Worm (Caenorhabditis elegans) whole organism, L4 larva: ENCODE results near the gene sto-6.

Experiments
- R02D3.7 ChIP-seq: fragments of 150-350 bp; sonication (generic microtip); optimal IDR thresholded peaks from 3 replicates; lab custom pipeline; 2014; ENCODE audit warnings: missing biosample characterization, missing genetic modification characterization
- Y5F2A.4 ChIP-seq: fragments of 200-800 bp; sonication (Bioruptor generic); optimal IDR thresholded peaks from 2 replicates; lab custom pipeline; 2018; ENCODE audit warnings: mild to moderate bottlenecking, missing genetic modification characterization, missing compliant biosample characterization
- Y75B8A.6 ChIP-seq: fragments of 200-800 bp; sonication (Bioruptor generic); IDR thresholded peaks from 2 replicates; pipeline ENCODE4 v1.3.6; 2022; ENCODE audit warnings: missing genetic modification reagents, missing genetic modification characterization, missing compliant biosample characterization
- aha-1 ChIP-seq: fragments of 150-350 bp; peaks from one replicate; lab custom pipeline; 2014; ENCODE audit warnings: missing biosample characterization, missing genetic modification characterization
- ctbp-1 ChIP-seq: fragments of 200-800 bp; sonication (Bioruptor generic); IDR thresholded peaks from 2 replicates; pipeline ENCODE4 v1.3.6; 2022; ENCODE audit warnings: missing genetic modification reagents, missing genetic modification characterization, missing compliant biosample characterization
- daf-16 ChIP-seq, 3 experiments: sonication (generic microtip); optimal IDR thresholded peaks; 2 replicates each; lab custom pipeline; 2016 to 2017; ENCODE audit warnings: missing genetic modification characterization in 3 of 3, missing genetic modification reagents in 3 of 3, mild to moderate bottlenecking in 2 of 3, missing compliant biosample characterization in 2 of 3, missing biosample characterization in 1 of 3, moderate library complexity in 1 of 3
- dmd-6 ChIP-seq: fragments of 200-800 bp; sonication (Bioruptor generic); IDR thresholded peaks from 2 replicates; pipeline ENCODE4 v1.3.6; 2022; ENCODE audit warnings: missing genetic modification reagents, missing genetic modification characterization, missing compliant biosample characterization
- dpl-1 ChIP-seq: fragments of 150-350 bp; optimal IDR thresholded peaks from 2 replicates; lab custom pipeline; 2014; ENCODE audit warnings: missing biosample characterization, missing genetic modification reagents, missing genetic modification characterization
- duxl-1 ChIP-seq: sonication (generic microtip); optimal IDR thresholded peaks from 2 replicates; lab custom pipeline; 2016; ENCODE audit warnings: mild to moderate bottlenecking, missing genetic modification characterization, moderate library complexity, missing compliant biosample characterization; ENCODE audit not compliant: poor library complexity
- dve-1 ChIP-seq: sonication (generic microtip); optimal IDR thresholded peaks from 2 replicates; lab custom pipeline; 2017; ENCODE audit warnings: antibody characterized with exemption, mild to moderate bottlenecking, missing genetic modification characterization, missing compliant biosample characterization; ENCODE audit not compliant: insufficient read depth
- fkh-10 ChIP-seq: fragments of 150-350 bp; optimal IDR thresholded peaks from 2 replicates; lab custom pipeline; 2014; ENCODE audit warnings: missing biosample characterization, missing genetic modification reagents, missing genetic modification characterization
- hlh-11 ChIP-seq: fragments of 200-800 bp; sonication (Bioruptor generic); optimal IDR thresholded peaks from 2 replicates; lab custom pipeline; 2018; ENCODE audit warnings: mild to moderate bottlenecking, missing genetic modification characterization, missing compliant biosample characterization
- hlh-30 ChIP-seq: sonication (generic microtip); optimal IDR thresholded peaks from 2 replicates; lab custom pipeline; 2017; ENCODE audit warnings: antibody characterized with exemption, mild to moderate bottlenecking, missing genetic modification characterization, missing compliant biosample characterization; ENCODE audit not compliant: insufficient read depth
- hmg-1.1 ChIP-seq: fragments of 200-800 bp; sonication (Bioruptor generic); IDR thresholded peaks from 2 replicates; pipeline ENCODE4 v1.3.6; 2022; ENCODE audit warnings: missing genetic modification reagents, missing genetic modification characterization, missing compliant biosample characterization
- jun-1 ChIP-seq: fragments of 150-350 bp; optimal IDR thresholded peaks from 2 replicates; lab custom pipeline; 2014; ENCODE audit warnings: missing biosample characterization, missing genetic modification reagents, missing genetic modification characterization
- mdl-1 ChIP-seq, 2 experiments: fragments of 150-350 bp in 1 of 2; sonication (generic microtip) in 1 of 2; optimal IDR thresholded peaks; 2 replicates each; lab custom pipeline; 2014 to 2017; ENCODE audit warnings: missing biosample characterization in 2 of 2, missing genetic modification characterization in 2 of 2
- mdt-29 ChIP-seq: fragments of 200-800 bp; sonication (Bioruptor generic); IDR thresholded peaks from 2 replicates; pipeline ENCODE4 v1.3.6; 2022; ENCODE audit warnings: missing genetic modification reagents, missing genetic modification characterization, missing compliant biosample characterization
- mep-1 ChIP-seq: fragments of 150-350 bp; sonication (generic microtip); optimal IDR thresholded peaks from 3 replicates; lab custom pipeline; 2014; ENCODE audit warnings: missing biosample characterization, missing genetic modification characterization
- mes-2 ChIP-seq: sonication (generic microtip); optimal IDR thresholded peaks from 2 replicates; lab custom pipeline; 2016; ENCODE audit warnings: missing genotype, mild to moderate bottlenecking, missing genetic modification characterization, missing compliant biosample characterization; ENCODE audit not compliant: poor library complexity, severe bottlenecking
- nhr-28 ChIP-seq: fragments of 150-350 bp; optimal IDR thresholded peaks from 2 replicates; lab custom pipeline; 2014; ENCODE audit warnings: missing biosample characterization, missing genetic modification characterization
- nhr-41 ChIP-seq: fragments of 200-800 bp; sonication (Bioruptor generic); IDR thresholded peaks from 2 replicates; pipeline ENCODE4 v1.3.6; 2022; ENCODE audit warnings: missing genetic modification reagents, missing genetic modification characterization, missing compliant biosample characterization
- nhr-6 ChIP-seq: fragments of 150-350 bp; optimal IDR thresholded peaks from 2 replicates; lab custom pipeline; 2014; ENCODE audit warnings: missing biosample characterization, missing genetic modification characterization
- pha-4 ChIP-seq, 2 experiments: fragments of 150-350 bp in 1 of 2; fragments of 200-800 bp in 1 of 2; sonication (Bioruptor generic) in 1 of 2; IDR thresholded peaks in 1 of 2; optimal IDR thresholded peaks in 1 of 2; 2 replicates each; pipeline versions ENCODE4 v1.3.6 to Lab custom; 2014 to 2022; ENCODE audit warnings: missing genetic modification characterization in 2 of 2, missing genetic modification reagents in 2 of 2, missing biosample characterization in 1 of 2, missing compliant biosample characterization in 1 of 2
- php-3 ChIP-seq: fragments of 200-800 bp; sonication (Bioruptor generic); IDR thresholded peaks from 2 replicates; pipeline ENCODE4 v1.3.6; 2022; ENCODE audit warnings: missing genetic modification reagents, missing genetic modification characterization, missing compliant biosample characterization
- rbr-2 ChIP-seq: sonication (generic microtip); optimal IDR thresholded peaks from 2 replicates; lab custom pipeline; 2016; ENCODE audit warnings: missing genotype, missing genetic modification characterization, missing compliant biosample characterization
- tra-1 ChIP-seq: fragments of 200-800 bp; sonication (Bioruptor generic); IDR thresholded peaks from 2 replicates; pipeline ENCODE4 v1.3.6; 2022; ENCODE audit warnings: missing genetic modification reagents, missing genetic modification characterization, missing compliant biosample characterization
- unc-39 ChIP-seq: sonication (generic microtip); optimal IDR thresholded peaks from 2 replicates; lab custom pipeline; 2017; ENCODE audit warnings: missing biosample characterization, missing genetic modification characterization
- unc-62 ChIP-seq, 3 experiments: fragments of 150-350 bp in 1 of 3; sonication (generic microtip); optimal IDR thresholded peaks in 2 of 3; peaks in 1 of 3; 1 replicate in 1 of 3; 2 replicates in 2 of 3; lab custom pipeline; 2014 to 2017; ENCODE audit warnings: missing biosample characterization in 3 of 3, missing genetic modification characterization in 3 of 3, missing genetic modification reagents in 3 of 3, missing genotype in 1 of 3
- vab-7 ChIP-seq: fragments of 200-800 bp; sonication (Bioruptor generic); IDR thresholded peaks from 2 replicates; pipeline ENCODE4 v1.3.6; 2022; ENCODE audit warnings: missing genetic modification reagents, missing genetic modification characterization, missing compliant biosample characterization
- zip-2 ChIP-seq: fragments of 150-350 bp; optimal IDR thresholded peaks from 2 replicates; lab custom pipeline; 2014; ENCODE audit warnings: missing biosample characterization, missing genetic modification characterization

The sto-6 gene

DNA sequence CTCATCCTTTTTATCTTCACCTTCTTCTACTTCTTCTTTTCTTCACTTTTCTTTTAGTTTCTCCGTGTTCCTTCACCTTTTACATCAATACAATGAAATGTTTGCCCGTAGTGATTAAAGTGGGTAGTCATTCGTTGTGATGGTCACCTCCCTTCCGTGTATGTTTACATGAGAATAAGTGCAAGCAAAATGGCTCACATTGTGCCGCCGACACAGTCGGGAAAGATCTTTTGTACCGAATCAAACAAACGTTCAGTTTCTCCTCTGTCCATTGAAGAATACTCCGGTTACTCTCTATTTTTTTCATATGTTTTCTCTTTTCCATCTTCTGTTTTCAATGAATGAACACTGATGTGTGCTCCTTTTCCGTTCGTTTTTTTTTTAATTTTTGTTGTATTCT, 32.0 kb downstream of the sto-6 start:
- TF ChIP-seq pha-4 (GFP tag; IDR thresholded peaks at IDR 0.05; lab: Robert Waterston, UW) (no peak), pha-4 (tag; optimal IDR thresholded peaks at IDR 0.05; lab: Kevin White, UChicago) (peak; percentile 62), daf-16 (GFP tag; optimal IDR thresholded peaks at IDR 0.05; lab: Kevin White, UChicago) (no peak), daf-16 (tag; optimal IDR thresholded peaks at IDR 0.05; lab: Kevin White, UChicago) (peak; percentile 52), php-3 (GFP tag; lab: Robert Waterston, UW) (no peak), duxl-1 (tag; lab: Kevin White, UChicago) (no peak), aha-1 (tag; lab: Kevin White, UChicago) (peak; percentile 53), dve-1 (tag; lab: Kevin White, UChicago) (peak; percentile 8), mes-2 (tag; lab: Kevin White, UChicago) (peak; percentile 9)

DNA sequence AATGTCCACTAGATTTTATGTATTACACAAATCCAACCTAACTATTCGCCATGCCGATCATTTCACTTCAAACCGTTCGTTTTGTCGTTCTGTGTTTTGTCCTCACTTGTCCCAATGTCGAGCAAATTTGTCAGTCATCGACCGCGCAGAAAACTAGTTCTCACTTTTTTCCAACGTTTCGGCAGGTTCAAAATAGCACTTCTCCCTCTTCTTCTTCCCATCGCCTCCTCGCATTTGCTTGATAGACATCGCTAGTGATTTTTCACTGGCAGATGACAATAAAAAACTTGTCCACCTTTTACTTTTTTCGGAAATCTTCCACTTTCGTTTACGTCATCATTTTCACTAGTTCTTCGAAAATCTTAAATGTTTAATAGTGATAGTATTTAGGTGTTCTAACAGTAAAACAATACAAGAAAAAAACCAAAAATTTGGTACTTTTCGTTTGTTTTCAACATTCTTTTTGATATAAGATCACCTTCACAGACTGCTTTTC, 33.4 kb downstream of the sto-6 start:
- no peak for TF ChIP-seq vab-7 (GFP tag; lab: Robert Waterston, UW)
- peak; percentile 61 for TF ChIP-seq aha-1 (tag; lab: Kevin White, UChicago)
- no peak for TF ChIP-seq tra-1 (GFP tag; lab: Robert Waterston, UW)

DNA sequence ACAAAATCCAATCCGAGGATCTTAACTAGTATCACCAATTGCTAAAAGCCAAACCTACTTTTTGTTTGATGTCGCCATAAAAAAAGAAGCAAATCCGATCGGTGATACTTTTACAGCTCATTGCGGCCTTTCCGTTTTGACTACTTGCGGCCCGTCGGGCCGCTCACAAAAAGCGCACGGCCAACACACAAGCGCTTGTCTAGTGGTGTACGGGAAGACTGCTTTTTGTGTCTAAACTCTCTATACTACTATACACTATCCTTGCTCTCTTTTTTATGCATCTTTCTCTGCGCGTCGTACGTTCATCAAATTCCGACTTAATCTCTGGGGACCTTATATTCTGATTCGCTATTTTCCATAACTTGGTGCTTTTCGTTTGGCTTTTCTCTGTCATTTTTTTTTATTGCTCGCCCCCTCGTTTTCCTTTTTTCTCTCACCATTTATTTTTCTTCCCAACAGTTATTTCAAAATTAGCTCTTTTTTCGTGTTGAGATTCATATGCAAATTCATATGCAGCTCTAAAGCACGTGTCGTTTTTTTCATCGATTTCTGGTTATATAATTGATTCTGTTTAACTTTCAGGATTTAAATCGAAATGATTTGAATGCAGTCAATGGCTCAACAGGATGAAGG, 34.5 kb downstream of the sto-6 start, which contains the start of gene noca-2:
Gene noca-2 (plus strand): TSS at position 583 of the 633 bp plus-strand sequence.
- TF ChIP-seq ctbp-1 (0 out of 2 replicates have a peak, but pooled peaks have one; percentile 47), unc-62 (GFP tag; optimal IDR thresholded peaks at IDR 0.05 in 1 of 2; lab: Kevin White, UChicago) (peak in 1 of 2 experiments; percentile 55), unc-62 (tag; optimal IDR thresholded peaks at IDR 0.05; lab: Kevin White, UChicago) (no peak), hmg-1.1 (GFP tag; lab: Robert Waterston, UW) (peak; percentile 75), nhr-6 (tag; lab: Kevin White, UChicago) (peak; percentile 4), nhr-28 (tag; lab: Kevin White, UChicago) (peak; percentile 29), aha-1 (tag; lab: Kevin White, UChicago) (peak; percentile 45), mep-1 (tag; lab: Kevin White, UChicago) (peak; percentile 54), mdl-1 (tag; optimal IDR thresholded peaks at IDR 0.05; lab: Kevin White, UChicago) (peak in 1 of 2 experiments; percentile 19), R02D3.7 (tag; lab: Kevin White, UChicago) (no peak), rbr-2 (tag; lab: Kevin White, UChicago) (peak; percentile 33), dmd-6 (GFP tag; lab: Robert Waterston, UW) (peak; percentile 36), mes-2 (tag; lab: Kevin White, UChicago) (peak; percentile 26), zip-2 (no peak), unc-39 (tag; lab: Kevin White, UChicago) (no peak), hlh-11 (tag; lab: Kevin White, UChicago) (peak; percentile 30), Y75B8A.6 (GFP tag; lab: Robert Waterston, UW) (no peak), daf-16 (GFP tag; optimal IDR thresholded peaks at IDR 0.05; lab: Kevin White, UChicago) (no peak), daf-16 (tag; optimal IDR thresholded peaks at IDR 0.05; lab: Kevin White, UChicago) (peak; percentile 24), hlh-30 (peak; percentile 47), dpl-1 (GFP tag; lab: Kevin White, UChicago) (peak; percentile 17), mdt-29 (GFP tag; lab: Robert Waterston, UW) (no peak)

DNA sequence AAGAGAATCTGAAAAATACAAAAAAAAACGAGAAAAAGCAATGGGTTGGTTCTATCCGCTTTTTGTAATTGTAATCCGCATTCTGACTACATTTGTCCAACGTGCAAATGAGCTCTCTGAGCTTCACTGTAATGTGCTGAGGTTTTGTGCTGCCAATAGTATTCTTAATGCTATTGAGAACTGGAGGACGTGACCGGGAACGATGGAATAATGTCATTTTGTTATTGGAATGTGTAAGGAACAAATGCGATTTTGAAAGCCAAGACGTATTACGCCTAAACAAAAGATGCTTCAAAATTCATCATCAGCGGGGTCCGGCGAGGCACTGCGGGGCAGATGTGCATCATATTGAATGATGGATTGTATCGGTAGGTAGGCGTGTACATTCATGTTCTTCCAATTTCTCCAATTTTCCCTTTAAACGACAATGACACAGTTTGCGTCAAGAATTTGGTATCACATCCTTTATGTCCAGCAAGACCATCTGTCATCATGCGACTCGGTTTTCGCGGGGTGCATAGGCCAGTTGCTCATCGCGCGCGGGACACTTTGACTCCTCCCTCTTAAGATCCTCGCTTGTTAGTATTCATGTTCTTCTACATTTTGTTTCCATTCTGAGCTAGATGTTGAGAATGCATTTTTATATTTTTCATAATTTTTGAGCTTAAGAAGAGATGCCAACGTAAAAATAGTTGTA, 41.0 kb downstream of the sto-6 start:
- no peak for TF ChIP-seq R02D3.7 (tag; lab: Kevin White, UChicago)
- no peak for TF ChIP-seq fkh-10 (GFP tag; lab: Kevin White, UChicago)
- TF ChIP-seq jun-1, result no peak
- TF ChIP-seq Y5F2A.4 (GFP tag; lab: Kevin White, UChicago), result no peak
- TF ChIP-seq duxl-1 (tag; lab: Kevin White, UChicago), result no peak
- TF ChIP-seq nhr-41 (GFP tag; lab: Robert Waterston, UW), result no peak
- peak in 1 of 2 experiments; percentile 51 for TF ChIP-seq unc-62 (GFP tag; optimal IDR thresholded peaks at IDR 0.05 in 1 of 2; lab: Kevin White, UChicago)
- no peak for TF ChIP-seq unc-62 (tag; optimal IDR thresholded peaks at IDR 0.05; lab: Kevin White, UChicago)
